Fruit fly (Drosophila melanogaster) whole organism, wandering third instar larva: Measurements from ENCODE around the gene CG13010.

Experiments used
- Abd-B ChIP-seq: fragments of >200 bp; optimal IDR thresholded peaks from 2 replicates; lab custom pipeline; 2017; ENCODE audit warnings: missing biosample characterization, missing genetic modification characterization
- CG32264 ChIP-seq: fragments of 200-800 bp; sonication (Bioruptor generic); optimal IDR thresholded peaks from 2 replicates; lab custom pipeline; 2016; ENCODE audit warnings: missing biosample characterization, missing genetic modification characterization
- CrebA ChIP-seq: fragments of 200-800 bp; sonication (Bioruptor generic); optimal IDR thresholded peaks from 2 replicates; lab custom pipeline; 2016; ENCODE audit warnings: missing biosample characterization, mild to moderate bottlenecking, missing genetic modification characterization, borderline replicate concordance
- Hr83 ChIP-seq: fragments of 200-300 bp; sonication (Bioruptor generic); optimal IDR thresholded peaks from 2 replicates; lab custom pipeline; 2016; ENCODE audit warnings: missing biosample characterization, mild to moderate bottlenecking, missing genetic modification characterization, moderate library complexity; ENCODE audit not compliant: poor library complexity, severe bottlenecking
- OdsH ChIP-seq: fragments of 200-800 bp; sonication (Bioruptor generic); optimal IDR thresholded peaks from 2 replicates; lab custom pipeline; 2016; ENCODE audit warnings: missing biosample characterization, mild to moderate bottlenecking, missing genetic modification characterization
- dl ChIP-seq, 2 experiments: fragments of 175-275, 200-275 bp in 1 of 2; fragments of 200-275 bp in 1 of 2; sonication (Bioruptor generic); optimal IDR thresholded peaks; lab custom pipeline; 2018; ENCODE audit warnings: mild to moderate bottlenecking in 2 of 2, missing biosample characterization in 2 of 2, missing genetic modification characterization in 2 of 2, moderate library complexity in 2 of 2; ENCODE audit not compliant: partially characterized antibody in 2 of 2, insufficient read depth in 1 of 2
- dmrt93B ChIP-seq: fragments of 200-800 bp; sonication (Bioruptor generic); optimal IDR thresholded peaks from 2 replicates; lab custom pipeline; 2018; ENCODE audit warnings: missing biosample characterization, mild to moderate bottlenecking, missing genetic modification characterization
- jim ChIP-seq: fragments of 175-275, 200-325 bp; sonication (Bioruptor generic); optimal IDR thresholded peaks from 2 replicates; lab custom pipeline; 2016; ENCODE audit warnings: missing biosample characterization, mild to moderate bottlenecking, missing genetic modification characterization
- pan ChIP-seq: fragments of >200 bp; optimal IDR thresholded peaks from 2 replicates; lab custom pipeline; 2017
- psq ChIP-seq: fragments of 200-800 bp; sonication (Bioruptor generic); optimal IDR thresholded peaks from 3 replicates; lab custom pipeline; 2017; ENCODE audit warnings: missing biosample characterization, mild to moderate bottlenecking, missing genetic modification characterization, moderate library complexity
- rgr ChIP-seq: fragments of 200-800 bp; sonication (Bioruptor generic); optimal IDR thresholded peaks from 3 replicates; lab custom pipeline; 2016; ENCODE audit warnings: missing biosample characterization, mild to moderate bottlenecking, missing genetic modification characterization
- sage ChIP-seq: fragments of 200-800 bp; sonication (Bioruptor generic); optimal IDR thresholded peaks from 2 replicates; lab custom pipeline; 2016; ENCODE audit warnings: missing biosample characterization, mild to moderate bottlenecking, missing genetic modification characterization
- woc ChIP-seq: sonication (Bioruptor generic); optimal IDR thresholded peaks from 2 replicates; lab custom pipeline; 2016; ENCODE audit warnings: missing biosample characterization, mild to moderate bottlenecking, missing genetic modification characterization

- TF ChIP-seq jim (GFP tag; lab: Kevin White, UChicago) (no peak), Hr83 (GFP tag; lab: Kevin White, UChicago) (no peak), sage (no peak), CrebA (no peak), dmrt93B (GFP tag; lab: Kevin White, UChicago) (no peak), OdsH (GFP tag; lab: Kevin White, UChicago) (no peak), pan (lab: Kevin White, UChicago) (no peak), rgr (GFP tag; lab: Kevin White, UChicago) (no peak), dl (GFP tag; optimal IDR thresholded peaks at IDR 0.05; lab: Kevin White, UChicago; ENCODE audit: insufficient read depth in 1 of 2, partially characterized antibody in 2 of 2) (no peak), Abd-B (GFP tag; lab: Kevin White, UChicago) (no peak), psq (GFP tag; lab: Kevin White, UChicago) (no peak), woc (GFP tag; lab: Kevin White, UChicago) (no peak), CG32264 (GFP tag; lab: Kevin White, UChicago) (no peak)
Measured at dm6 chrX:16721168-16721567, 42.4 kb upstream of the CG13010 start, which contains the start of the genes CG32572 and CG34325.
